Fruit fly (Drosophila melanogaster) whole organism: ENCODE results near the gene CG2794.

Source experiments
- CG8478 ChIP-seq: fragments of >200 bp; optimal IDR thresholded peaks from 2 replicates; lab custom pipeline; 2018; ENCODE audit warnings: inconsistent platforms
- psq ChIP-seq: fragments of >200 bp; optimal IDR thresholded peaks from 2 replicates; lab custom pipeline; 2017
- usp ChIP-seq: fragments of >200 bp; optimal IDR thresholded peaks from 2 replicates; lab custom pipeline; 2017; ENCODE audit warnings: missing biosample characterization, missing genetic modification characterization, mixed read lengths

- TF ChIP-seq CG8478 (lab: Kevin White, UChicago), result no peak
- TF ChIP-seq psq, result no peak
- no peak for TF ChIP-seq usp (GFP tag; lab: Kevin White, UChicago)
These were observed 43.5 kb upstream of the CG2794 start for dm6 chr2L:520331-521000.
